Worm (Caenorhabditis elegans): ENCODE measurements around the gene qars-1.

The qars-1 gene

DNA sequence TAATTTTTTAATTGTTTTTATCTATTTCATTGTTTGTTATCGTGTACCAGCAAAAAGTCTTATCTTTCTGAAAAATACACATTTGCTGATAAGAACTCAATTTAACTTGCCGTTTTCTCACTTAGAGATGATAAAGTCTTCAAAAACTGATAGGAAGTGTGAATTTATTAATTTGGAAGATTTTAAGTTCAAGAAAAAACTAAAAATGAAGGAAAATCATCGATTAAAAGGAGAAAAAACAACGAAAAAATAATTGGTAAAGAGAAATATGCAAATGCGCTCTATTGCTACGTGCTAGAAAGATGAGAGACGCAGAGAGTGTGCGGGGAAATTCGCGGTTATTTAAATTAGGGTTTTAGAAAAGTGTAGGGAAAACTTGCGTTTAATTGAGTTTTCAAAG, 53.6 kb downstream of the qars-1 start (continued):
- TF ChIP-seq nhr-23 (tag; optimal IDR thresholded peaks at IDR 0.05) (no peak), ztf-1 (GFP tag; conservative IDR thresholded peaks at IDR 0.05) (no peak), nhr-10 (tag; optimal IDR thresholded peaks at IDR 0.05) (no peak), blmp-1 (tag; optimal IDR thresholded peaks at IDR 0.05; ENCODE audit: insufficient read depth) (no peak), gmeb-1 (tag; optimal IDR thresholded peaks at IDR 0.05) (peak; percentile 97)

- TF ChIP-seq sma-9 (GFP tag; optimal IDR thresholded peaks at IDR 0.05) (no peak), sma-9 (tag; optimal IDR thresholded peaks at IDR 0.05) (no peak), skn-1 (tag; optimal IDR thresholded peaks at IDR 0.05) (no peak), nhr-12 (tag; optimal IDR thresholded peaks at IDR 0.05) (no peak), nhr-25 (tag; optimal IDR thresholded peaks at IDR 0.05) (no peak), egl-27 (tag; optimal IDR thresholded peaks at IDR 0.05) (no peak), snpc-4 (tag; optimal IDR thresholded peaks at IDR 0.05) (no peak), ZK546.5 (tag; optimal IDR thresholded peaks at IDR 0.05) (no peak), ceh-16 (tag; optimal IDR thresholded peaks at IDR 0.05) (no peak), lin-13 (GFP tag; optimal IDR thresholded peaks at IDR 0.05) (no peak), mbf-1 (tag; optimal IDR thresholded peaks at IDR 0.05) (no peak), lin-11 (tag; optimal IDR thresholded peaks at IDR 0.05) (no peak), ztf-4 (tag; optimal IDR thresholded peaks at IDR 0.05) (no peak), F13H6.1 (tag; optimal IDR thresholded peaks at IDR 0.05) (no peak), lsy-2 (tag; optimal IDR thresholded peaks at IDR 0.05) (no peak), unc-39 (tag; optimal IDR thresholded peaks at IDR 0.05) (no peak)
Observed at ce11 chrIV:14958551-14958950, 54.4 kb downstream of the qars-1 start, which contains the start of gene Y41E3.1. Y41E3.1 (minus strand) TSS chrIV:14958874.
